Worm (Caenorhabditis elegans) whole organism, young adult: ENCODE results near the gene duxl-1.

Experiments used
- B0261.1 ChIP-seq: sonication (generic microtip); optimal IDR thresholded peaks from 2 replicates; lab custom pipeline; 2016; ENCODE audit warnings: mild to moderate bottlenecking, missing genetic modification characterization, moderate library complexity, missing compliant biosample characterization
- F37B4.10 ChIP-seq: fragments of 200-800 bp; sonication (Bioruptor generic); IDR thresholded peaks from 2 replicates; pipeline ENCODE4 v1.3.6; 2022; ENCODE audit warnings: missing genetic modification characterization, missing compliant biosample characterization
- F52B5.7 ChIP-seq: sonication (generic microtip); optimal IDR thresholded peaks from 2 replicates; lab custom pipeline; 2016; ENCODE audit warnings: mild to moderate bottlenecking, missing genetic modification characterization, missing compliant biosample characterization
- K11D2.4 ChIP-seq: fragments of 200-800 bp; sonication (Bioruptor generic); IDR thresholded peaks from 2 replicates; pipeline ENCODE4 v1.3.6; 2022; ENCODE audit warnings: missing genetic modification reagents, missing genetic modification characterization, missing compliant biosample characterization
- Y67H2A.10 ChIP-seq: fragments of 200-800 bp; sonication (Bioruptor generic); conservative IDR thresholded peaks from 2 replicates; pipeline ENCODE4 v1.3.6; 2022; ENCODE audit warnings: missing genetic modification reagents, missing genetic modification characterization, missing compliant biosample characterization
- Y95B8A.8 ChIP-seq: fragments of 200-800 bp; sonication (Bioruptor generic); IDR thresholded peaks from 2 replicates; pipeline ENCODE4 v1.3.6; 2022; ENCODE audit warnings: missing genetic modification reagents, missing genetic modification characterization, missing compliant biosample characterization
- akir-1 ChIP-seq: fragments of 200-800 bp; sonication (Bioruptor generic); optimal IDR thresholded peaks from 2 replicates; lab custom pipeline; 2018; ENCODE audit warnings: mild to moderate bottlenecking, missing genetic modification characterization, moderate library complexity, missing compliant biosample characterization
- ama-1 ChIP-seq, 3 experiments: fragments of 150-350 bp in 1 of 3; sonication (generic microtip) in 2 of 3; optimal IDR thresholded peaks; 2 replicates each; lab custom pipeline; 2014 to 2018; ENCODE audit warnings: missing biosample characterization in 2 of 3, missing genetic modification characterization in 2 of 3, missing genetic modification reagents in 2 of 3
- aptf-3 ChIP-seq: fragments of 200-800 bp; sonication (Bioruptor generic); IDR thresholded peaks from 2 replicates; pipeline ENCODE4 v1.3.6; 2022; ENCODE audit warnings: missing genetic modification characterization, missing compliant biosample characterization
- atf-7 ChIP-seq: sonication (generic microtip); optimal IDR thresholded peaks from 2 replicates; lab custom pipeline; 2017; ENCODE audit warnings: mild to moderate bottlenecking, missing genetic modification characterization, missing compliant biosample characterization
- athp-1 ChIP-seq: sonication (generic microtip); optimal IDR thresholded peaks from 2 replicates; lab custom pipeline; 2017; ENCODE audit warnings: mild to moderate bottlenecking, missing genetic modification characterization, missing compliant biosample characterization
- attf-3 ChIP-seq: fragments of 200-800 bp; sonication (Bioruptor generic); conservative IDR thresholded peaks from 2 replicates; pipeline ENCODE4 v1.3.6; 2022; ENCODE audit warnings: missing genetic modification reagents, missing genetic modification characterization, missing compliant biosample characterization
- attf-5 ChIP-seq: fragments of 200-800 bp; sonication (Bioruptor generic); optimal IDR thresholded peaks from 2 replicates; lab custom pipeline; 2018; ENCODE audit warnings: mild to moderate bottlenecking, missing genetic modification characterization, missing compliant biosample characterization
- bed-2 ChIP-seq: fragments of 200-800 bp; sonication (Bioruptor generic); IDR thresholded peaks from 2 replicates; pipeline ENCODE4 v1.3.6; 2022; ENCODE audit warnings: missing genetic modification reagents, missing genetic modification characterization, missing compliant biosample characterization
- ccch-3 ChIP-seq: fragments of 200-800 bp; sonication (Bioruptor generic); optimal IDR thresholded peaks from 2 replicates; lab custom pipeline; 2018; ENCODE audit warnings: mild to moderate bottlenecking, missing genetic modification characterization, missing compliant biosample characterization
- cebp-2 ChIP-seq: fragments of 200-800 bp; sonication (Bioruptor generic); IDR thresholded peaks from 2 replicates; pipeline ENCODE4 v1.3.6; 2022; ENCODE audit warnings: missing genetic modification characterization, missing compliant biosample characterization
- ceh-40 ChIP-seq: fragments of 200-800 bp; sonication (Bioruptor generic); IDR thresholded peaks from 2 replicates; pipeline ENCODE4 v1.3.6; 2022; ENCODE audit warnings: missing genetic modification characterization, missing compliant biosample characterization
- dox-1 ChIP-seq: fragments of 200-800 bp; sonication (Bioruptor generic); IDR thresholded peaks from 2 replicates; pipeline ENCODE4 v1.3.6; 2022; ENCODE audit warnings: missing genetic modification reagents, missing genetic modification characterization, missing compliant biosample characterization
- egl-44 ChIP-seq: fragments of 200-800 bp; sonication (Bioruptor generic); IDR thresholded peaks from 2 replicates; pipeline ENCODE4 v1.3.6; 2022; ENCODE audit warnings: missing genetic modification reagents, missing genetic modification characterization, missing compliant biosample characterization
- ekl-4 ChIP-seq: fragments of 200-800 bp; sonication (Bioruptor generic); IDR thresholded peaks from 2 replicates; pipeline ENCODE4 v1.3.6; 2022; ENCODE audit warnings: missing genetic modification reagents, missing genetic modification characterization, missing compliant biosample characterization
- hmg-1.2 ChIP-seq: fragments of 200-800 bp; sonication (Bioruptor generic); IDR thresholded peaks from 2 replicates; pipeline ENCODE4 v1.3.6; 2022; ENCODE audit warnings: missing genetic modification reagents, missing genetic modification characterization, missing compliant biosample characterization
- hsf-1 ChIP-seq: fragments of 200-800 bp; sonication (Bioruptor generic); IDR thresholded peaks from 2 replicates; pipeline ENCODE4 v1.3.6; 2022; ENCODE audit warnings: missing genetic modification reagents, missing genetic modification characterization, missing compliant biosample characterization
- let-607 ChIP-seq, 2 experiments: fragments of 200-800 bp in 1 of 2; sonication (Bioruptor generic) in 1 of 2; sonication (generic microtip) in 1 of 2; optimal IDR thresholded peaks; 2 replicates each; lab custom pipeline; 2016 to 2018; ENCODE audit warnings: mild to moderate bottlenecking in 2 of 2, missing compliant biosample characterization in 2 of 2, missing genetic modification characterization in 2 of 2, moderate library complexity in 2 of 2, missing genotype in 1 of 2
- lin-26 ChIP-seq: fragments of 200-800 bp; sonication (Bioruptor generic); IDR thresholded peaks from 2 replicates; pipeline ENCODE4 v1.3.6; 2022; ENCODE audit warnings: missing genetic modification reagents, missing genetic modification characterization, missing compliant biosample characterization
- nhr-179 ChIP-seq: sonication (generic microtip); optimal IDR thresholded peaks from 2 replicates; lab custom pipeline; 2016; ENCODE audit warnings: mild to moderate bottlenecking, missing genetic modification characterization, missing compliant biosample characterization
- nhr-80 ChIP-seq: sonication (generic microtip); optimal IDR thresholded peaks from 2 replicates; lab custom pipeline; 2016; ENCODE audit warnings: missing genetic modification characterization, missing compliant biosample characterization
- nhr-90 ChIP-seq: sonication (generic microtip); optimal IDR thresholded peaks from 2 replicates; lab custom pipeline; 2016; ENCODE audit warnings: missing genotype, mild to moderate bottlenecking, missing genetic modification characterization, missing compliant biosample characterization
- rec-8 ChIP-seq, 2 experiments: sonication (generic microtip); optimal IDR thresholded peaks; 2 replicates each; lab custom pipeline; 2016; ENCODE audit warnings: mild to moderate bottlenecking in 2 of 2, missing genetic modification characterization in 2 of 2, missing genetic modification reagents in 2 of 2, missing genotype in 2 of 2, missing biosample characterization in 1 of 2, missing compliant biosample characterization in 1 of 2, moderate library complexity in 1 of 2
- snpc-1.1 ChIP-seq: sonication (generic microtip); optimal IDR thresholded peaks from 2 replicates; lab custom pipeline; 2017; ENCODE audit warnings: missing genetic modification characterization, mild to moderate bottlenecking, missing compliant biosample characterization, antibody characterized with exemption, moderate library complexity, missing genotype, missing genetic modification reagents; ENCODE audit not compliant: insufficient read depth
- snpc-1.3 ChIP-seq: sonication (generic microtip); optimal IDR thresholded peaks from 2 replicates; lab custom pipeline; 2017; ENCODE audit warnings: missing genetic modification characterization, mild to moderate bottlenecking, missing compliant biosample characterization, antibody characterized with exemption, moderate library complexity, missing genotype, missing genetic modification reagents; ENCODE audit not compliant: insufficient read depth
- snpc-3.4 ChIP-seq: sonication (generic microtip); optimal IDR thresholded peaks from 2 replicates; lab custom pipeline; 2017; ENCODE audit warnings: missing genetic modification characterization, mild to moderate bottlenecking, missing compliant biosample characterization, antibody characterized with exemption, moderate library complexity, missing genotype, missing genetic modification reagents
- tbp1 ChIP-seq: fragments of 200-800 bp; sonication (Bioruptor generic); optimal IDR thresholded peaks from 2 replicates; lab custom pipeline; 2018; ENCODE audit warnings: mild to moderate bottlenecking, missing genetic modification characterization, missing compliant biosample characterization
- tlf-1 ChIP-seq: fragments of 200-800 bp; sonication (Bioruptor generic); optimal IDR thresholded peaks from 2 replicates; lab custom pipeline; 2018; ENCODE audit warnings: mild to moderate bottlenecking, missing genetic modification characterization, missing compliant biosample characterization
- ztf-25 ChIP-seq: fragments of 200-800 bp; sonication (Bioruptor generic); IDR thresholded peaks from 2 replicates; pipeline ENCODE4 v1.3.6; 2022; ENCODE audit warnings: missing genetic modification reagents, missing genetic modification characterization, missing compliant biosample characterization
- ztf-3 ChIP-seq: fragments of 200-800 bp; sonication (Bioruptor generic); optimal IDR thresholded peaks from 2 replicates; lab custom pipeline; 2018; ENCODE audit warnings: mild to moderate bottlenecking, missing genetic modification characterization, missing compliant biosample characterization

duxl-1 gene

DNA sequence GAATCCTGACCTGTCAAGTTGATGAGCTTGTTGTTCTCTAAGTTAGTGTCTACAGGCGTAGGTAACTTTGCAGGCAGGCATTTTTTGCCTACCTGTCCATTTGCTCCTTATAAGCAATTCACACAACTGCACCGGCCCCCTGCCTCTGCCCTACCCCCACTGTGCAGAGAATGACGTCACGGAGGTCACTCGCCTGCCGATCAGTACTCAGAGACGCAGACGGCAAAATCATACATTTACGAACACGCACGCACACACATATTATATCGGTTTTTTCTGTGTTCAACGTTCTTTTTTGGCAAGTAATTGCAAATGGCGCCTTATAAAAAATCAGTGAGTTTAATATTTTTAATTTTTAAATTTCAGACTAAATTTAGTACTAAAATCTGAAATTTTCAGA lies at the start of gene duxl-1:
Gene duxl-1, plus strand, starts transcription at position 184 of the 400 bp plus-strand sequence.
- TF ChIP-seq dox-1, result peak; percentile 22; the same call in 1 of the 2 replicates
- TF ChIP-seq attf-5, result peak; percentile 61
- no peak for TF ChIP-seq tlf-1 (GFP tag; lab: Kevin White, UChicago)
- peak; percentile 15 for TF ChIP-seq tbp1 (GFP tag; lab: Kevin White, UChicago)
- TF ChIP-seq nhr-80 (tag; lab: Kevin White, UChicago), result peak; percentile 57
- peak; percentile 90 for TF ChIP-seq atf-7 (tag; lab: Kevin White, UChicago)
- TF ChIP-seq let-607 (tag; optimal IDR thresholded peaks at IDR 0.05; lab: Kevin White, UChicago), result peak in 1 of 2 experiments; percentile 3
- peak; percentile 53; the same call in 1 of the 2 replicates for TF ChIP-seq hmg-1.2
- TF ChIP-seq rec-8 (tag; optimal IDR thresholded peaks at IDR 0.05; lab: Kevin White, UChicago), result no peak

DNA sequence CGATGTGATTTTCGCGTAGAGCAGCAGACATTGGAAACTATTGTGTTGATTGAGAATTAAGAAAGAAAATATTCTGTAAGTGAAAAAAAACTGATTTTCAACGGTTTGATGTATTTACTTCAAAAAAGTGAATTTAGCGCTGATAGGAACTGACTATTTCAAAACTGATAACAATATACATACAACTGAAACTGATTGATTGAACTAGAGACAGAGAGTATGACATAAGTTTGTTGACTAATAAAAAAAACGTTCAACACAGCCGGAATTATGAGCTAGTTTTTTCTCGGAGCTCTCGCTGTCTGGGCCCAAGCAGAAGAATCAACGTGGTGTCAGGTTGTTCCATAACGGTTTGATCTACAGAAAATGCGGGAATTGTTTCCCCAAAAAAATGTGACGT lies 49.5 kb upstream of the duxl-1 start, which contains the start of gene fbxa-164:
Gene fbxa-164, minus strand, starts transcription at position 101 of the 400 bp plus-strand sequence.
- TF ChIP-seq nhr-80 (tag; lab: Kevin White, UChicago), result no peak

DNA sequence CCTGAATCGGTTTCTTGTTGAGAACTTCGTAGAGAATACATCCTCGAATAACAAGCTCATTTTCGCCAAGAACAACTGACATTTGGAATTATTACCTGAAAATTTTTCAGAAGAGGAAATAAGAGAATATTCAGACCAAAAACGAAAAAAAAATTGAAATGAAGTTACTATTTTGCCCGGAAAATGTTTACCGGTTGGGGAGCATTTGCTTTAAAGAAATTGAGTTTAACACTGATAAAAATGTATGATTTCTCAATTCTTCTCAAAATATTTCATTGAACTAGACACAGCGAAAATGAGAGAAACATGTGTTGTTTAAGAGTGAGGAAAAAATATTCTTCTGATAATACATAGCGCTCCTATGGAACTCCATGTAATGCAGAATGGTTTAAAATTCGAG lies 47.1 kb upstream of the duxl-1 start, which contains the start of gene fbxa-165:
Gene fbxa-165, minus strand, starts transcription at position 101 of the 400 bp plus-strand sequence.
- no peak for TF ChIP-seq egl-44 (GFP tag; lab: Robert Waterston, UW)
- TF ChIP-seq ekl-4, result no peak
- no peak for TF ChIP-seq snpc-1.3 (tag; lab: Kevin White, UChicago)
- TF ChIP-seq ama-1 (optimal IDR thresholded peaks at IDR 0.05; lab: Kevin White, UChicago), result no peak
- no peak for TF ChIP-seq ama-1 (GFP tag; optimal IDR thresholded peaks at IDR 0.05; lab: Kevin White, UChicago)
- TF ChIP-seq athp-1, result no peak
- no peak for TF ChIP-seq F37B4.10 (GFP tag; lab: Robert Waterston, UW)
- TF ChIP-seq akir-1, result no peak
- TF ChIP-seq ztf-25 (GFP tag; lab: Robert Waterston, UW), result no peak
- TF ChIP-seq Y67H2A.10 (GFP tag; lab: Robert Waterston, UW), result no peak
- no peak for TF ChIP-seq bed-2 (GFP tag; lab: Robert Waterston, UW)
- TF ChIP-seq ccch-3, result no peak
- no peak for TF ChIP-seq lin-26
- TF ChIP-seq Y95B8A.8 (GFP tag; lab: Robert Waterston, UW), result no peak
- no peak for TF ChIP-seq snpc-1.1 (tag; lab: Kevin White, UChicago)

DNA sequence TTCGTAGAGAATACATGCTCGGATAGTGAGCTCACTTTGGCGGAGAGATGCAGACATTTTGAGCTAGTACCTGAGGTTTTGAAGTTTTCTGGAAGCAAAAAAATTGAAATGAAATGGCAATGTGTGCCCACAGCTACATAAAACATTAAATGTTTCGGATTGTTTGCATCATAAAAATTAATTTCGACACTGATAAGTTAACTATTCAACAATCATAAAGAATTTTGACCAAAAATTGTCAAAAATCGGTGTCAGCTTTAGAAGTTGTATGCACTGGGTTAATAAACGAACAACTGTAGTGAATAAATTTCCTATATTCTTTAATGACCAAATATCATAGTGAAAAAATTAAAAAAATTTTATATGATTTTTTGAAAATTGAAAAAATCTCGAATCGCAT lies 44.6 kb upstream of the duxl-1 start, which contains the start of gene fbxa-166:
Gene fbxa-166, minus strand, starts transcription at position 101 of the 400 bp plus-strand sequence.
- TF ChIP-seq ztf-3 (GFP tag; lab: Kevin White, UChicago), result no peak
- no peak for TF ChIP-seq K11D2.4 (GFP tag; lab: Robert Waterston, UW)
- TF ChIP-seq cebp-2 (GFP tag; lab: Robert Waterston, UW), result no peak
- no peak for TF ChIP-seq F52B5.7 (tag; lab: Kevin White, UChicago)
- TF ChIP-seq B0261.1 (tag; lab: Kevin White, UChicago), result no peak
- TF ChIP-seq snpc-3.4 (tag; lab: Kevin White, UChicago), result no peak
- no peak for TF ChIP-seq nhr-90 (tag; lab: Kevin White, UChicago)
- no peak for TF ChIP-seq ceh-40
- TF ChIP-seq attf-3 (GFP tag; lab: Robert Waterston, UW), result no peak
- TF ChIP-seq aptf-3, result no peak
- no peak for TF ChIP-seq hsf-1 (GFP tag; lab: Robert Waterston, UW)
- no peak for TF ChIP-seq bed-2 (GFP tag; lab: Robert Waterston, UW)
- TF ChIP-seq snpc-1.1 (tag; lab: Kevin White, UChicago), result no peak
- no peak for TF ChIP-seq nhr-179 (tag; lab: Kevin White, UChicago)
